Worm (Caenorhabditis elegans): Measurements from ENCODE around the gene chil-16.

chil-16 gene

ce11 chrII:9487337-9487950 lies 45.7 kb upstream of the chil-16 start, which contains the start of gene T19H5.4 (continued):
- TF ChIP-seq sea-2 (GFP tag; IDR thresholded peaks at IDR 0.05): 0 out of 2 replicates have a peak, but pooled peaks have one; percentile 30
- TF ChIP-seq B0336.3 (GFP tag; IDR thresholded peaks at IDR 0.05): peak; percentile 56; the same call in 1 of the 2 replicates
- no peak for TF ChIP-seq repo-1 (tag; optimal IDR thresholded peaks at IDR 0.05)
- peak; percentile 80 for TF ChIP-seq ztf-26 (tag; optimal IDR thresholded peaks at IDR 0.05)
- TF ChIP-seq ceh-27 (GFP tag; optimal IDR thresholded peaks at IDR 0.05): peak; percentile 23
- TF ChIP-seq snpc-4 (GFP tag; optimal IDR thresholded peaks at IDR 0.05): no peak
- TF ChIP-seq snpc-4 (tag; optimal IDR thresholded peaks at IDR 0.05): peak in 1 of 4 experiments; percentile 12
- no peak for TF ChIP-seq xnd-1 (tag; optimal IDR thresholded peaks at IDR 0.05)

- no peak for TF ChIP-seq hmg-1.2 (GFP tag; IDR thresholded peaks at IDR 0.05)
Observed at ce11 chrII:9485081-9485730, 43.5 kb upstream of the chil-16 start.

ce11 chrII:9483342-9483741 lies 41.6 kb upstream of the chil-16 start:
- TF ChIP-seq athp-1 (tag; optimal IDR thresholded peaks at IDR 0.05): no peak
- no peak for TF ChIP-seq ZK185.1 (tag; optimal IDR thresholded peaks at IDR 0.05; ENCODE audit: poor library complexity, severe bottlenecking)
- TF ChIP-seq K11D2.4 (GFP tag; IDR thresholded peaks at IDR 0.05): no peak

- TF ChIP-seq F23B12.7 (tag; optimal IDR thresholded peaks at IDR 0.05; ENCODE audit: insufficient read depth): no peak
- TF ChIP-seq D2030.7 (GFP tag; IDR thresholded peaks at IDR 0.05): no peak
- peak; percentile 29 for TF ChIP-seq atf-7 (tag; optimal IDR thresholded peaks at IDR 0.05)
- peak; percentile 16 for TF ChIP-seq nhr-80 (tag; optimal IDR thresholded peaks at IDR 0.05)
- TF ChIP-seq lin-26 (GFP tag; IDR thresholded peaks at IDR 0.05): no peak
Observed at ce11 chrII:9482529-9482928, 40.8 kb upstream of the chil-16 start.

ce11 chrII:9481427-9481826 lies 39.7 kb upstream of the chil-16 start:
- TF ChIP-seq lag-1 (GFP tag; IDR thresholded peaks at IDR 0.05): no peak
- no peak for TF ChIP-seq ekl-4 (GFP tag; IDR thresholded peaks at IDR 0.05)
- no peak for TF ChIP-seq K11D2.4 (GFP tag; IDR thresholded peaks at IDR 0.05)
- TF ChIP-seq rec-8 (tag; optimal IDR thresholded peaks at IDR 0.05): no peak
- TF ChIP-seq ceh-27 (GFP tag; optimal IDR thresholded peaks at IDR 0.05): no peak
- no peak for TF ChIP-seq F52B5.7 (tag; optimal IDR thresholded peaks at IDR 0.05)

- no peak for TF ChIP-seq ztf-6 (GFP tag; IDR thresholded peaks at IDR 0.05)
- TF ChIP-seq ztf-3 (GFP tag; optimal IDR thresholded peaks at IDR 0.05): no peak
- no peak for TF ChIP-seq egl-18 (GFP tag; IDR thresholded peaks at IDR 0.05)
- TF ChIP-seq pha-4 (tag; optimal IDR thresholded peaks at IDR 0.05): no peak
- TF ChIP-seq hlh-26 (GFP tag; conservative IDR thresholded peaks at IDR 0.05): no peak
- no peak for TF ChIP-seq egrh-3 (GFP tag; IDR thresholded peaks at IDR 0.05)
- no peak for TF ChIP-seq hsf-1 (GFP tag; IDR thresholded peaks at IDR 0.05)
- no peak for TF ChIP-seq F52B5.7 (tag; optimal IDR thresholded peaks at IDR 0.05)
- no peak for TF ChIP-seq lsy-27 (tag; optimal IDR thresholded peaks at IDR 0.05; ENCODE audit: borderline replicate concordance, insufficient read depth)
- no peak for TF ChIP-seq die-1 (tag; optimal IDR thresholded peaks at IDR 0.05)
- TF ChIP-seq mel-28 (tag; optimal IDR thresholded peaks at IDR 0.05; ENCODE audit: borderline replicate concordance): no peak
- no peak for TF ChIP-seq hlh-12 (tag; optimal IDR thresholded peaks at IDR 0.05)
- no peak for TF ChIP-seq ceh-91 (GFP tag; IDR thresholded peaks at IDR 0.05)
- TF ChIP-seq C06A6.2 (GFP tag; conservative IDR thresholded peaks at IDR 0.05): no peak
- no peak for TF ChIP-seq ets-4 (GFP tag; optimal IDR thresholded peaks at IDR 0.05)
- no peak for TF ChIP-seq zim-3 (tag; optimal IDR thresholded peaks at IDR 0.05)
- no peak for TF ChIP-seq fkh-3 (tag; optimal IDR thresholded peaks at IDR 0.05)
- TF ChIP-seq lin-40 (tag; optimal IDR thresholded peaks at IDR 0.05): no peak
Observed at ce11 chrII:9480006-9480405, 38.3 kb upstream of the chil-16 start, which contains the start of gene T19H5.7. Gene T19H5.7 (minus strand): TSS chrII:9480106.

Measured in whole organism, young adult.